Worm (Caenorhabditis elegans): Measurements from ENCODE around the gene C35B1.3.

- TF ChIP-seq tbx-9 (tag; optimal IDR thresholded peaks at IDR 0.05; ENCODE audit: borderline replicate concordance) (no peak), ztf-26 (tag; optimal IDR thresholded peaks at IDR 0.05) (no peak), lin-35 (GFP tag; optimal IDR thresholded peaks at IDR 0.05) (no peak), tlf-1 (GFP tag; optimal IDR thresholded peaks at IDR 0.05) (no peak), hmg-20 (GFP tag; IDR thresholded peaks at IDR 0.05) (no peak), nhr-120 (GFP tag; IDR thresholded peaks at IDR 0.05) (no peak), nfya-1 (tag; optimal IDR thresholded peaks at IDR 0.05; ENCODE audit: borderline replicate concordance, insufficient read depth) (no peak), F49E8.2 (tag; optimal IDR thresholded peaks at IDR 0.05; ENCODE audit: insufficient read depth) (no peak), lin-26 (GFP tag; IDR thresholded peaks at IDR 0.05) (no peak), zfh-2 (GFP tag; conservative IDR thresholded peaks at IDR 0.05) (no peak), F37B4.10 (GFP tag; IDR thresholded peaks at IDR 0.05) (no peak)
Observed at ce11 chrIV:4108767-4109166, 27.8 kb downstream of the C35B1.3 start, which contains the start of gene C35B1.7.

Measured in whole organism, young adult.